Fruit fly (Drosophila melanogaster): ENCODE data around the gene bol.

DNA sequence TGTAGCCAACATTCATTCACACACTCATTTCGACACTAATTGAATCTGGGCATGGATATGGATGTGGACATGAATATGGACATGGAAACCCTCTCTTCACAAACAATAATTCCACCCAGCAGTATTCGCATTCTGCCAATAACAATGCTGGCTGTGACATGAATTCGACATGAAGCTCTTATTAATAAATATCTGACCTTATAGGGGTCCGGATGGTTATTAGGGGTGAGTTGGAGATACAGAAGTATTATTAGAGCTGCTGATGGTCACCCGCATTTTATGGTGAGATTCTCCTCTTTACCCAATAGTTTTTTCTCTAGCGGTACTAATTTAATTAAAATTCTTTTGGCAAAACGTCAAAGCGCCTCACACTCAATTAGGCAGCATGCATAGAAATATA is 80.0 kb downstream of the bol start:
- no peak for TF ChIP-seq h (optimal IDR thresholded peaks at IDR 0.05)
- TF ChIP-seq Myc (optimal IDR thresholded peaks at IDR 0.05): no peak
- TF ChIP-seq Sin3A (optimal IDR thresholded peaks at IDR 0.05): no peak
- no peak for TF ChIP-seq insv (optimal IDR thresholded peaks at IDR 0.05)
- TF ChIP-seq psq (optimal IDR thresholded peaks at IDR 0.05): no peak
- TF ChIP-seq ttk (optimal IDR thresholded peaks at IDR 0.05): no peak

All from Kc167 (cell line).